Fruit fly (Drosophila melanogaster): ENCODE results near the gene CG31446.

CG31446 gene

DNA sequence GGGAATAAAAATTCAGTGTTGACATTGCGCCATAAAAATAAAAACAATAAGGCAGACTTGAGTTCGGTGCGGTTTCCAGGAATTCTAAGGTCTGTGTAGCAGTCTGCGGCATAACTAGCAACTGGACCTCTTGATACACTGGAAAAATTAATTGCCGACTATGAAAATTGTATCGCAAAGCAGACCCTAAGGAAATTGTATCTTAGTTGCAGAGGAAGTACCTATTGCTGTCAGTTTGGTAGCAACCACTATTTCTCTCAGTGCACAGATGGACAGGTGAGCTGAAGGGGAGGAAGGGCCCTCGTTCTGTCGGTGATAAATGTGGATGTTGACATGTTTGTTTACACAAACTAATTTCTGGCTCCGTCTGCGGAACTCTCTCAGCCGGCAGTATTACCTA lies 48.2 kb upstream of the CG31446 start (continued):
- TF ChIP-seq zf30C (GFP tag; optimal IDR thresholded peaks at IDR 0.05) (peak; percentile 79), fd3F (GFP tag; optimal IDR thresholded peaks at IDR 0.05) (no peak), salm (tag; optimal IDR thresholded peaks at IDR 0.05) (no peak), GATAe (GFP tag; conservative IDR thresholded peaks at IDR 0.05) (no peak), Mad (GFP tag; optimal IDR thresholded peaks at IDR 0.05) (no peak), tx (GFP tag; optimal IDR thresholded peaks at IDR 0.05) (no peak), twi (tag; optimal IDR thresholded peaks at IDR 0.05) (no peak), phol (tag; optimal IDR thresholded peaks at IDR 0.05) (peak; percentile 63), ATbp (GFP tag; optimal IDR thresholded peaks at IDR 0.05) (no peak), crp (GFP tag; optimal IDR thresholded peaks at IDR 0.05) (no peak), pnt (GFP tag; optimal IDR thresholded peaks at IDR 0.05) (peak; percentile 64), CG11398 (GFP tag; optimal IDR thresholded peaks at IDR 0.05) (peak; percentile 21), pho (GFP tag; optimal IDR thresholded peaks at IDR 0.05) (no peak), sc (optimal IDR thresholded peaks at IDR 0.05) (no peak), sc (GFP tag; optimal IDR thresholded peaks at IDR 0.05) (no peak), CG15601 (tag; optimal IDR thresholded peaks at IDR 0.05) (no peak), btn (GFP tag; optimal IDR thresholded peaks at IDR 0.05) (no peak), CG4360 (GFP tag; IDR thresholded peaks at IDR 0.05) (0 out of 2 replicates have a peak, but pooled peaks have one; percentile 26), pfk (GFP tag; optimal IDR thresholded peaks at IDR 0.05) (no peak), br (optimal IDR thresholded peaks at IDR 0.05) (no peak), gfzf (GFP tag; optimal IDR thresholded peaks at IDR 0.05) (no peak), psq (GFP tag; optimal IDR thresholded peaks at IDR 0.05) (no peak), D19B (GFP tag; optimal IDR thresholded peaks at IDR 0.05) (no peak), CG13296 (GFP tag; optimal IDR thresholded peaks at IDR 0.05) (no peak), CG9797 (GFP tag; optimal IDR thresholded peaks at IDR 0.05) (no peak), CG31365 (tag; optimal IDR thresholded peaks at IDR 0.05) (no peak), ro (GFP tag; IDR thresholded peaks at IDR 0.05) (no peak), D (optimal IDR thresholded peaks at IDR 0.05) (no peak), D (GFP tag; optimal IDR thresholded peaks at IDR 0.05) (peak; percentile 19), pros (GFP tag; optimal IDR thresholded peaks at IDR 0.05) (no peak), kah (GFP tag; optimal IDR thresholded peaks at IDR 0.05) (no peak), E2f1 (GFP tag; IDR thresholded peaks at IDR 0.05) (0 out of 2 replicates have a peak, but pooled peaks have one; percentile 23), crc (GFP tag; optimal IDR thresholded peaks at IDR 0.05) (peak; percentile 13), CG18764 (GFP tag; optimal IDR thresholded peaks at IDR 0.05) (no peak), stc (GFP tag; IDR thresholded peaks at IDR 0.05) (no peak), CG12071 (GFP tag; optimal IDR thresholded peaks at IDR 0.05) (no peak), disco-r (GFP tag; optimal IDR thresholded peaks at IDR 0.05) (no peak), gcm2 (GFP tag; optimal IDR thresholded peaks at IDR 0.05) (no peak), gce (GFP tag; IDR thresholded peaks at IDR 0.05) (no peak), Opbp (GFP tag; IDR thresholded peaks at IDR 0.05; ENCODE audit: partially characterized antibody) (no peak), CG7987 (GFP tag; optimal IDR thresholded peaks at IDR 0.05) (no peak), CG12659 (GFP tag; optimal IDR thresholded peaks at IDR 0.05) (no peak), peb (GFP tag; IDR thresholded peaks at IDR 0.05) (0 out of 2 replicates have a peak, but pooled peaks have one; percentile 8), fd96Cb (tag; optimal IDR thresholded peaks at IDR 0.05) (no peak), CG30403 (GFP tag; optimal IDR thresholded peaks at IDR 0.05) (peak; percentile 32), Atf3 (GFP tag; optimal IDR thresholded peaks at IDR 0.05) (no peak), MBD-R2 (GFP tag; IDR thresholded peaks at IDR 0.05) (no peak), Taf1 (GFP tag; IDR thresholded peaks at IDR 0.05) (no peak), HLHmδ (GFP tag; optimal IDR thresholded peaks at IDR 0.05) (no peak), CG32767 (GFP tag; IDR thresholded peaks at IDR 0.05) (no peak), Deaf1 (tag; optimal IDR thresholded peaks at IDR 0.05) (no peak), CG4854 (GFP tag; optimal IDR thresholded peaks at IDR 0.05) (no peak), tgo (GFP tag; IDR thresholded peaks at IDR 0.05) (no peak)

All from whole organism, embryonic.